Fruit fly (Drosophila melanogaster): ENCODE measurements around the gene Arp5.

- TF ChIP-seq psq (optimal IDR thresholded peaks at IDR 0.05): no peak
- no peak for TF ChIP-seq h (optimal IDR thresholded peaks at IDR 0.05)
These were observed 43.5 kb downstream of the Arp5 start for dm6 chr3R:18228713-18229222.

Measured in Kc167 (cell line).